Worm (Caenorhabditis elegans): ENCODE measurements around the gene C25H3.14.

DNA sequence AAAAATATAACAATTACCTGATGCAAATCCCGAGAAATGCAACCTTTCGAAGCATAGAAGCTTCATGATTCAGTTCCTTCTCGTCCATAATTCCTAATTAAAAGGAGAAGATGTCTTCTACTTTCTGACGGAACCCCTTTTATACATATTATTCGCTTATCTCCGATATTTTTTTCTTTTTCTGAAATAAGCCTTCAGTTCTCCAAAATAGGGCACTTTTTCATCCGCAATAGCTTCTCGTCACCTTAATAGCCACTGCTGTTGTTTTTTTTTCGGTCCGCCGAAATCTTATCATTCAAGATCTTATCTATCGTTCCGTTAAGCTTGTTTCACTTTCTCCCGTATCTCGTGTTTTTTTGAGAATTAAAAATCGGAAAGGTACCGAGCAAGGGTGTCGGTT is 42.6 kb upstream of the C25H3.14 start, which contains the start of gene bli-2:
- TF ChIP-seq flt-1 (GFP tag; IDR thresholded peaks at IDR 0.05) (no peak), ztf-29 (GFP tag; IDR thresholded peaks at IDR 0.05) (no peak)
